Fruit fly (Drosophila melanogaster) whole organism, adult: ENCODE measurements around the gene Ada1-2.
"Not testable (repeated sequence)": the region's sequence is repeated elsewhere in the genome, so short reads cannot be mapped to it uniquely, and the experiment has no call there.

ENCODE experiments used
- CG11617 ChIP-seq: fragments of 200-800 bp; sonication (Bioruptor generic); optimal IDR thresholded peaks from 2 replicates; lab custom pipeline; 2017; ENCODE audit warnings: mild to moderate bottlenecking, missing biosample characterization, missing genetic modification reagents, missing genetic modification characterization
- CG12768 ChIP-seq: fragments of 200-800 bp; sonication (Bioruptor generic); optimal IDR thresholded peaks from 2 replicates; lab custom pipeline; 2017; ENCODE audit warnings: missing biosample characterization, missing genetic modification characterization, mild to moderate bottlenecking, moderate library complexity, missing genetic modification reagents
- CG14711 ChIP-seq: fragments of 200-800 bp; sonication (Bioruptor generic); optimal IDR thresholded peaks from 2 replicates; lab custom pipeline; 2018; ENCODE audit warnings: missing biosample characterization, mild to moderate bottlenecking, missing genetic modification characterization, moderate library complexity
- CG1620 ChIP-seq: fragments of 200-800 bp; sonication (Bioruptor generic); optimal IDR thresholded peaks from 2 replicates; lab custom pipeline; 2016; ENCODE audit warnings: missing biosample characterization, missing genetic modification characterization
- CG33017 ChIP-seq: fragments of 200-800 bp; sonication (Bioruptor generic); optimal IDR thresholded peaks from 2 replicates; lab custom pipeline; 2018; ENCODE audit warnings: missing biosample characterization, mild to moderate bottlenecking, missing genetic modification characterization, moderate library complexity
- CG5204 ChIP-seq: fragments of 200-800 bp; sonication (Bioruptor generic); optimal IDR thresholded peaks from 2 replicates; lab custom pipeline; 2016; ENCODE audit warnings: missing biosample characterization, missing genetic modification characterization
- CG7045 ChIP-seq: fragments of 200-800 bp; sonication (Bioruptor generic); optimal IDR thresholded peaks from 2 replicates; lab custom pipeline; 2017; ENCODE audit warnings: missing biosample characterization, mild to moderate bottlenecking, missing genetic modification characterization
- CG7101 ChIP-seq: fragments of 200-800 bp; sonication (Bioruptor generic); optimal IDR thresholded peaks from 2 replicates; lab custom pipeline; 2018; ENCODE audit warnings: missing biosample characterization, mild to moderate bottlenecking, missing genetic modification characterization, moderate library complexity
- Clk ChIP-seq: fragments of 200-800 bp; sonication (Bioruptor generic); optimal IDR thresholded peaks from 2 replicates; lab custom pipeline; 2017; ENCODE audit warnings: missing biosample characterization, missing genetic modification characterization
- Crg-1 ChIP-seq: fragments of 200-800 bp; sonication (Bioruptor generic); optimal IDR thresholded peaks from 2 replicates; lab custom pipeline; 2016; ENCODE audit warnings: missing biosample characterization, missing genetic modification characterization
- Hr96 ChIP-seq: fragments of 200-800 bp; sonication (Bioruptor generic); optimal IDR thresholded peaks from 2 replicates; lab custom pipeline; 2016; ENCODE audit warnings: missing biosample characterization, missing genetic modification characterization
- Mnt ChIP-seq: fragments of 200-800 bp; sonication (Bioruptor generic); optimal IDR thresholded peaks from 2 replicates; lab custom pipeline; 2016; ENCODE audit warnings: missing biosample characterization, mild to moderate bottlenecking, missing genetic modification characterization
- bab1 ChIP-seq: fragments of 200-800 bp; sonication (Bioruptor generic); optimal IDR thresholded peaks from 3 replicates; lab custom pipeline; 2019; ENCODE audit warnings: missing biosample characterization, mild to moderate bottlenecking, missing genetic modification characterization, moderate library complexity
- cic ChIP-seq: fragments of 200-800 bp; sonication (Bioruptor generic); optimal IDR thresholded peaks from 2 replicates; lab custom pipeline; 2017; ENCODE audit warnings: missing biosample characterization, mild to moderate bottlenecking, missing genetic modification characterization, moderate library complexity
- cnc ChIP-seq, 2 experiments: fragments of >200 bp; optimal IDR thresholded peaks; 2 replicates each; lab custom pipeline; 2017
- kay ChIP-seq: fragments of 200-800 bp; sonication (Bioruptor generic); peaks from one replicate; lab custom pipeline; 2016; ENCODE audit warnings: missing biosample characterization, missing genetic modification characterization, borderline replicate concordance
- ovo ChIP-seq: fragments of 200-800 bp; sonication (Bioruptor generic); optimal IDR thresholded peaks from 2 replicates; lab custom pipeline; 2016; ENCODE audit warnings: missing biosample characterization, missing genetic modification characterization
- pad ChIP-seq: fragments of 200-800 bp; sonication (Bioruptor generic); optimal IDR thresholded peaks from 3 replicates; lab custom pipeline; 2017; ENCODE audit warnings: missing biosample characterization, missing genetic modification characterization, mild to moderate bottlenecking, moderate library complexity, missing genetic modification reagents
- tj ChIP-seq: fragments of 200-800 bp; sonication (Bioruptor generic); optimal IDR thresholded peaks from 3 replicates; lab custom pipeline; 2017; ENCODE audit warnings: missing biosample characterization, mild to moderate bottlenecking, missing genetic modification characterization, moderate library complexity
- toe ChIP-seq: fragments of 200-800 bp; sonication (Bioruptor generic); optimal IDR thresholded peaks from 2 replicates; lab custom pipeline; 2016; ENCODE audit warnings: missing biosample characterization, missing genetic modification characterization

The Ada1-2 gene

DNA sequence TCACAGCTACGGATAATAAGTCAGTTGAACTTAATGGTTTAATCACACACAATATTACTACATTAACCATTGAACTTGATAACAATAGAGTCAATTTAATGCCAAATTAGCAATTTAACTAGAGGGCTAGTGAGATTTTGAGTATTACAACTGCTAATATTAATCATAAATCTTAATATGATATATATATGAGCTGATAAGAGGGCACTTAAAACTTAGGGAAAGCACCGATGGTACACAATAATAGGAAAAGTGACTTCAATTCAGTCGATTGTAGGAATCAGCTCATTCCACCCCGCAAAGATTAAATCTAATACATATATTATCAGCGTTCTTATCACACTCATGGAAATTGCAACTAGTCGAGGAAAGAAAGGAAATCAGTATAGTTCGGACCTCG, 11.5 kb upstream of the Ada1-2 start, which contains the start of gene CG16965:
TSS of gene CG16965 (plus strand) at position 382 of the 400 bp plus-strand sequence.
- peak; percentile 64 for TF ChIP-seq cic (GFP tag; lab: Kevin White, UChicago)
- TF ChIP-seq Mnt (GFP tag; lab: Kevin White, UChicago): no peak
- TF ChIP-seq kay (GFP tag; lab: Kevin White, UChicago): no peak
- no peak for TF ChIP-seq CG14711 (tag; lab: Kevin White, UChicago)
- TF ChIP-seq cnc (optimal IDR thresholded peaks at IDR 0.05; lab: Kevin White, UChicago): no peak
- no peak for TF ChIP-seq Clk

DNA sequence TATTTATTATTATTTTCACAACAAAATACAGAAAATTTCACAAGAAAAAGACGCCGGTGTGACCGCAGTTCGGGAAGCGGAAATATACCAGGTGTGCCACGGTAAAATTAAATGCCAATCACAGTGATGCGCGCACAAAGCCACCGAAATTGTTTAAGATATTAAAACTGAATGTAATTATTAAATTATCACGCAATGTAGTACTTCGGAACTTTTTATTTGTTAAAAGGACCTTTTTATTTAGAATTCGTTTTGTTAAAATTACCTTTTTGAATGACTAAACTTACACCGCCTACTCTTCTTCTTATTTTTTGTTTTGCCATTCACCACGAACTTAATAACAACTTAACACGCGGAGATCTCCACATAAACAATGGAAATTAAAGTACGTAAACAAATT, 4.8 kb upstream of the Ada1-2 start, which contains the start of the genes CG6686 and CG34163:
TSS of gene CG6686 (minus strand) at position 95 of the 400 bp plus-strand sequence.
TSS of gene CG34163 (plus strand) at position 326 of the 400 bp plus-strand sequence.
- TF ChIP-seq CG7045 (GFP tag; lab: Kevin White, UChicago) (no peak), bab1 (GFP tag; lab: Kevin White, UChicago) (peak; percentile 76), ovo (GFP tag; lab: Kevin White, UChicago) (peak; percentile 7), pad (GFP tag; lab: Kevin White, UChicago) (no peak), CG12768 (GFP tag; lab: Kevin White, UChicago) (no peak), CG14711 (tag; lab: Kevin White, UChicago) (peak; percentile 50), kay (GFP tag; lab: Kevin White, UChicago) (no peak), CG33017 (tag; lab: Kevin White, UChicago) (no peak), Hr96 (GFP tag; lab: Kevin White, UChicago) (no peak), Mnt (GFP tag; lab: Kevin White, UChicago) (peak; percentile 91), CG5204 (GFP tag; lab: Kevin White, UChicago) (no peak), CG1620 (GFP tag; lab: Kevin White, UChicago) (peak; percentile 64), CG11617 (GFP tag; lab: Kevin White, UChicago) (peak; percentile 66), cnc (optimal IDR thresholded peaks at IDR 0.05; lab: Kevin White, UChicago) (no peak), Clk (no peak), tj (peak; percentile 42), cic (GFP tag; lab: Kevin White, UChicago) (no peak), toe (GFP tag; lab: Kevin White, UChicago) (no peak), Crg-1 (GFP tag; lab: Kevin White, UChicago) (peak; percentile 27), CG7101 (tag; lab: Kevin White, UChicago) (peak; percentile 48)

DNA sequence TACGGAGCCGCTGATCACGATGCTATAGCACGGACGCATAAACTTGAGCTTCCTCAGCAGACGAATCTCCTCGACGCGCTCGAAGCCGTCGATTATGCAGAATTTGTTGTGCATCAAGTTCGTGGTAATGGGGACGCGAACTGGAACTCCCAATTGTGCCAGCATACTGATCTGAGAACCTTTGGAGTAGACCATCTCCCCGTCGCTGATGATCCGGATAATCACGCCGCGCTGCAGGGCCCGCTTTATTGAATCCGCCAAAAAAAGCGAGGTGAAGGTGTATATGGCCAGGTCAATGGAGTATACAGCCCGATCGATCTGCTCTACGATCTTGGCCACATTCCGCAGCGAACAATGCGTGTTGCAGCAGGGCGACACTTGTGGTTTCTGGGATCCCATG, 3.5 kb upstream of the Ada1-2 start:
- no peak for TF ChIP-seq CG14711 (tag; lab: Kevin White, UChicago)

DNA sequence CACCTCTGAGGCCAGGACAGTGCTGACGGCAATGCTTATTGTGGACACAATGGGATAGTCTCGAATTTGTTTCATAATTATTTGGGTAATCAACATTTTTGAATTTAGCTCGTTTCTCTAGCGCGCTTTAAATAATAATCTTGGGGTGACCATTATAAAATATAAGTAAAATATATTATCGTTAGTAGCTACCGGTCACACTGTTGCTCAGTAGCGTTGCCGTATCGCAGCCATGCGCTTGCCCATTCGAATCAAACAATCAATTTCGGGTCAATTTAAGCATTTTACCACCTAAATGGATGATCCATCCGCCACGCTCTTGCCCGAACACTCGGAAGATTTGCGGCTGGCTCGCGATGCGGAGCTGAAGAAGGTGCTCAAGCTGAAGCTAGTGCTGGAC, 3.0 kb upstream of the Ada1-2 start, which contains the start of the genes zuc and dgt2:
TSS of gene zuc (minus strand) at position 154 of the 400 bp plus-strand sequence.
TSS of gene dgt2 (plus strand) at position 208 of the 400 bp plus-strand sequence.
- TF ChIP-seq pad (GFP tag; lab: Kevin White, UChicago): no peak
- TF ChIP-seq CG11617 (GFP tag; lab: Kevin White, UChicago): no peak
- no peak for TF ChIP-seq kay (GFP tag; lab: Kevin White, UChicago)
- no peak for TF ChIP-seq bab1 (GFP tag; lab: Kevin White, UChicago)
- TF ChIP-seq CG12768 (GFP tag; lab: Kevin White, UChicago): no peak
- TF ChIP-seq Hr96 (GFP tag; lab: Kevin White, UChicago): no peak
- TF ChIP-seq Crg-1 (GFP tag; lab: Kevin White, UChicago): no peak
- no peak for TF ChIP-seq tj
- no peak for TF ChIP-seq CG7045 (GFP tag; lab: Kevin White, UChicago)
- no peak for TF ChIP-seq CG33017 (tag; lab: Kevin White, UChicago)

DNA sequence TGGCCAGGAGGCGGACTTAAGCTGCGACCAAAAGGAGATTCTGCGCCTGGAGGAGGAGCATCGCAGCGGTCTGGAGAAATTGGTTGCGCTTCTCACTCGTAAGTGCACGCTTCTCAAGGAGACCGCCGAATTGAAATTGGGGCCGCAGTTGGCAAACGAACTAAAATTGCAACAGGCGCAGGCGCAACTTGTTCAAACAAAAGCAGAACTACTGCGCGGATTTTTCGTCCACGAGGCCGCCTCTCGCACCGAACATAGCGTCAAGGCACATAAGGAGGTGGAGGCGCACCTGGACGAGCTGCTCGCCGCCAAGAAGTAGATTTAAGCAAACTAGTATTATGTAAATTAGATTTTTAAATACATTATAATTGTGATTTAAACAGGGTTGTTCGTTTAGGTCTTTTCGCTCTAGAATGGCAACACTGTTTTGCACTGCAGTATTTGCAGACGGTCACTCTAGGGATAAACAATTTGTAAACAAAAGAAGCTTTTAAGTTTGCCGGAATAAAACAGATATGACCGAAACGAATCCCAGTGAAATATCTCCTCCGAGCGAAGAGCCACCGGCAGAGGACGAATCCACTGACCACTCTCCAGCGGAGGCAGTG, 2.1 kb upstream of the Ada1-2 start, which contains the start of gene escl:
TSS of gene escl (plus strand) at position 470 of the 608 bp plus-strand sequence.
- no peak for TF ChIP-seq Clk
- TF ChIP-seq CG11617 (GFP tag; lab: Kevin White, UChicago): peak; percentile 3
- TF ChIP-seq CG12768 (GFP tag; lab: Kevin White, UChicago): no peak
- TF ChIP-seq CG14711 (tag; lab: Kevin White, UChicago): peak; percentile 89

DNA sequence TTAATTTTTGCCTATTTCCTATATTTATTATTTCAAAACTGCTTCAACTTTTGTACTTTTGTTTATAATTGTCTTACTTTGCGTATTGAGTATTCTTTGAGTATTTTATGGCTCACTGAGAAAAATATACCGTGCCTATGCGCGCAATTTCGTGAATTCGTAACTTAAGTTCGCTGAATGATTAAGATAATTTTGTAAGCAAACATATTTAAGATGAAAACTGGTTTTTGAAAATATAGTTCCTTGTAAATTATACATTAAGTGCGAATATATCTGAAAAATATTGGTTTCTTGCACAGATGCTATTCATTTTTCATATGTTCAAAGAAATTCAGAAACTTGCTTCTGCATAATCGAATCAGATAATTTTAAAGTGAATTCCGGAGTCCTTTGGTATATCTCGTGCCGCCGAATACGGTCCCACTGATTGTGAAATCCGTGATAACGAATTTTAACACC, 2.7 kb downstream of the Ada1-2 start, which contains the start of the genes CG18789 and Qtzl:
TSS of gene CG18789 (minus strand) at position 101 of the 459 bp plus-strand sequence.
TSS of gene Qtzl (plus strand) at position 409 of the 459 bp plus-strand sequence.
- not testable (repeated sequence) for TF ChIP-seq cnc (optimal IDR thresholded peaks at IDR 0.05; lab: Kevin White, UChicago); kay (GFP tag; lab: Kevin White, UChicago); bab1 (GFP tag; lab: Kevin White, UChicago)

DNA sequence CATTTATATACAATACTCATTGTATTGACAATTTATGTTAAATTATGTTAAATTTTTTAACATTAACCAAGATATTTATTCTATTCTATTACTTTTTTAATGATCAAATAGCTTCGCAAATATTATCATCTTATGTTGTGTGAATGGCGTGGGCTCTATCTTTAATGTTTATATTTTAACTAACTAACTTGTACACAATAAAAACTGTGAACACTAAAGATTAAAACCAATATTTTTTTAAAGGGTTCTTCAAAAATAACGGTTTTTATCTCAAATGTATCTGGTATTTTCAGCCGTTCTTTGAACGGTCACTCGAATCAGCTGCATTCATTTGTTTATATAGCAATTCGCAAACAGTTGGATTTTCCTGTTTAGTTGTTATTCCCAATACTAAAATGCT, 3.8 kb downstream of the Ada1-2 start, which contains the start of gene Ada1-1:
TSS of gene Ada1-1 (plus strand) at position 301 of the 400 bp plus-strand sequence.
- TF ChIP-seq CG12768, Hr96, cic (GFP tag; lab: Kevin White, UChicago): not testable (repeated sequence)
